Worm (Caenorhabditis elegans): ENCODE results near the gene rnr-2.

rnr-2 gene

DNA sequence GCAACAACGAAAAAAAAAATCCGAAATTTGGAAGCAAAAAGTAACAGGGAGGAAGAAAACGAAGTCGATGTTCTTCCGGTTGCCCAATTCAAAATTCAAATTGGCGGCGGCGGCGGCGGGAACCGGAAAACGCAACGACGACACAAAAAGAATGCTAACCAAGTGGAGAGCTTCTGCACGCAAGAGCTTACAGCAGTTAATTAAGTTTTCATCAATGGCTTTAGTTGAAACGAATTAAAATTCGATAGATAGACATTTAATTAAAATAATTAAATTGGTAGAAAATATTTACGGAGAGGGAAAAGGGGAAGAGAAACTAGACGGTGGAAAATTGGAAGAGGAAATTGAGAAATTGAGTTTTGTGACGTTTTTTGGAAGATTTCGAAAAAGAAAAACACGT, 24.5 kb downstream of the rnr-2 start:
- no peak for TF ChIP-seq T22C8.4 (GFP tag; IDR thresholded peaks at IDR 0.05)
- no peak for TF ChIP-seq med-1 (GFP tag; optimal IDR thresholded peaks at IDR 0.05; ENCODE audit: insufficient read depth)
- TF ChIP-seq ztf-29 (GFP tag; IDR thresholded peaks at IDR 0.05) = no peak
- no peak for TF ChIP-seq klf-2 (GFP tag; conservative IDR thresholded peaks at IDR 0.05)
- no peak for TF ChIP-seq flt-1 (GFP tag; IDR thresholded peaks at IDR 0.05)
- no peak for TF ChIP-seq tab-1 (GFP tag; IDR thresholded peaks at IDR 0.05)

DNA sequence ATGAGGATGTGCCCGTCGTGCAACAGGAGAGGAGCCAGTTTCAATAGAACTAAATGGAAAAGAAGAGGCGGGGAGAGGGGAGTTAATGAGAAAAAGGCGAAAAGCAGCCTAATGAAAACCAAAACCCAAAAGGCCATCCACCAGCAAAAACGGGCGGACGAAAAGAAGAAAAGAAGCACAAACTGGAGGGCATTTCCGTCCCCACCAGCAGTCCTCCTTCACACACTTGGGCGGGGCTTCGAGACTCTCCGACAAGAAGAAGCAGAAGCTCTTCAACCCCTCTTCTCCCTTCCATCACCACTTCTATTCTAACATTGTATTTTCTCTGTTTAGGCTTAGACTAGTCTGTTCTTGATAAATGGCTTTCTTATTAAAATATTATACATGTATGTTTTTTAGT, 26.6 kb downstream of the rnr-2 start:
- no peak for TF ChIP-seq ref-1 (GFP tag; conservative IDR thresholded peaks at IDR 0.05)
- no peak for TF ChIP-seq ztf-29 (GFP tag; IDR thresholded peaks at IDR 0.05)
- TF ChIP-seq ztf-23 (GFP tag; IDR thresholded peaks at IDR 0.05) = no peak
- no peak for TF ChIP-seq flt-1 (GFP tag; IDR thresholded peaks at IDR 0.05)
- no peak for TF ChIP-seq cog-1 (tag; optimal IDR thresholded peaks at IDR 0.05)
- TF ChIP-seq T22C8.4 (GFP tag; IDR thresholded peaks at IDR 0.05) = no peak
- no peak for TF ChIP-seq klf-2 (GFP tag; conservative IDR thresholded peaks at IDR 0.05)
- no peak for TF ChIP-seq med-1 (GFP tag; optimal IDR thresholded peaks at IDR 0.05; ENCODE audit: insufficient read depth)
- TF ChIP-seq tab-1 (GFP tag; IDR thresholded peaks at IDR 0.05) = no peak

DNA sequence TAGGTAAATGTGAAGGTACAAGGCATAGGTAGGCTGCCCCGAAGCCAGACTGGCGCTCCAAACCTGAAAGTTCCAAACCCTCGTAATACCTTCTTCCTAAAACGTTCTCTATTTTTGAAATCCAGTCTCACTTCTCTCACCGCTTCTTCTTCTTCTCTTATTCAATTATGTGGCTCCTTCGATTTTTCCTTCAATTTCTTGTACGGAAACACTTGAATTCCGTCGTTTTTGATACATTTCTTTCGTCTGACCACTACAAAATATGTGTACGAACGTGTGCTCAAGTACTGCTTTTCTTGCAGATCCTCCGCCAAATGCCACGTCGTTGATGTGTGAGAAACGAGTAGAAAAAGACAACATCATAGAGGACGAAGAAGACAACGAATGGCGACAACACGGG, 28.4 kb downstream of the rnr-2 start, which contains the start of gene unc-79:
Gene unc-79 (plus strand): TSS at position 301 of the 400 bp plus-strand sequence.
- TF ChIP-seq T22C8.4 (GFP tag; IDR thresholded peaks at IDR 0.05) (no peak), ztf-29 (GFP tag; IDR thresholded peaks at IDR 0.05) (no peak), tab-1 (GFP tag; IDR thresholded peaks at IDR 0.05) (no peak), ref-1 (GFP tag; conservative IDR thresholded peaks at IDR 0.05) (no peak)

DNA sequence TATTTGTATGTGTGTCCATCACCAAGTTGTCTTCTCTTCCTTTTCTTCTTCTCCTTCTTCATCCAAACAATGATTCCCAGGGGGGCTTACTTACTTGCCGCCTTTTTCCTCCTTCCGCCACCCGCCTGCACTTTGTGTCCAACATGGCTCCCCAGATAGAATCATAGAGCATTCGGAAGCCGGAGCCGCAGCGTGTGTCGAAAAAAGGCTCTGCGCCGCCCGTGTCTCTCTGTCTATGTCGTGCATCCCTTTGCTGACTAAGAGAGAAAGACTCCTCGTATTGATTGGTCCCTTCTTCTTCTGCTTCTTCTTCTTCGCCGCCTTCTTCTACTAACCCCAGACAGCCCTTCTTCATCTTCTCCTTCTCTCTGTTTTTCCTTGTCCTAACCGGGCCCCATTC, 31.0 kb downstream of the rnr-2 start:
- TF ChIP-seq tab-1 (GFP tag; IDR thresholded peaks at IDR 0.05) (0 out of 2 replicates have a peak, but pooled peaks have one; percentile 39), cog-1 (tag; optimal IDR thresholded peaks at IDR 0.05) (no peak)

DNA sequence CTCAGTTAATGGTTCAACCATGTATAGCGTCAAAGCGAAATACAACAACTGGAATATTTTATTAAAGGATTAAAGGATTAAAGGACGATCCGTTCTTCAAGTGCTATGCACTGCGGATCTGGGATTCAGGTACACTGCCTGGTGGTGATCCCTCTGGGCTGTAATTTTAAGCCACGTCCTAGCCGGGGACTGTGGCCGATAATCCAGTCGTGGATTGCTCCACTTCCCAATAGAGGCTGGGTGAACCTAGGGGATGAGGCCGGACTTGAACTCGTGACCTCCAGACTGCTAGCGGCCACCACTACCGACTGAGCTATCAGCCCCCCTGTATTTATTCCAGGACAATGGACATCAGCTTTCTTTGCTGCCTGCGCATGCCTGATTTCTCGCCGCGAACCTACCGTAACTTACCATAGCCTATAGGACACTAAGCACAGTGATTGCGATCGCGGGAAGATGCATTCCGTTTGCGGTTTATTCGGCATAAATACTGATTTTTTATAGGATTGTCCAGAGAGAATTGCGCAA, 33.8 kb downstream of the rnr-2 start:
- TF ChIP-seq ztf-29 (GFP tag; IDR thresholded peaks at IDR 0.05) = peak; percentile 5; the same call in 1 of the 2 replicates

DNA sequence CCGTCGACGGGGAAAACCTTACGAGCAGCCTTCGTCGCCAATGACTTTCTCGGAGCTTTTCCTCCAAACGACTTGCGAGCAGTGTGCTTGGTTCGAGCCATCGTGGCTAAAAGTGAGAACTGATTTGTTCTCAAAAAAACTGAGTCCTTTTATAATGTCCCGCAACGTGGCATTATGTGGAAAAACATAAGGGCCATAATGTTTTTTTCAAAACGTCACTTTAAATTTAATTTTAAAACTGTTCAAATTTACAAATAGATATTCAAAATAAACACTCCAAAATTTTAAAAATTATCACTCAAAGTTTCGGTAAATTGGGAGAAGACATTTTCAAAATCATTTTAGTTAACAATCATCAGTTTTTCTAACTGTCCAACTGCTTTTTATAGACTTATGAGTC, 34.7 kb downstream of the rnr-2 start, which contains the start of gene his-70:
Gene his-70 (minus strand): TSS at position 101 of the 400 bp plus-strand sequence.
- no peak for TF ChIP-seq ref-1 (GFP tag; conservative IDR thresholded peaks at IDR 0.05)
- no peak for TF ChIP-seq T22C8.4 (GFP tag; IDR thresholded peaks at IDR 0.05)
- no peak for TF ChIP-seq ztf-29 (GFP tag; IDR thresholded peaks at IDR 0.05)
- no peak for TF ChIP-seq flt-1 (GFP tag; IDR thresholded peaks at IDR 0.05)
- no peak for TF ChIP-seq tab-1 (GFP tag; IDR thresholded peaks at IDR 0.05)
- no peak for TF ChIP-seq ztf-23 (GFP tag; IDR thresholded peaks at IDR 0.05)
- TF ChIP-seq klf-2 (GFP tag; conservative IDR thresholded peaks at IDR 0.05) = no peak
- no peak for TF ChIP-seq med-1 (GFP tag; optimal IDR thresholded peaks at IDR 0.05; ENCODE audit: insufficient read depth)
- no peak for TF ChIP-seq cog-1 (tag; optimal IDR thresholded peaks at IDR 0.05)

DNA sequence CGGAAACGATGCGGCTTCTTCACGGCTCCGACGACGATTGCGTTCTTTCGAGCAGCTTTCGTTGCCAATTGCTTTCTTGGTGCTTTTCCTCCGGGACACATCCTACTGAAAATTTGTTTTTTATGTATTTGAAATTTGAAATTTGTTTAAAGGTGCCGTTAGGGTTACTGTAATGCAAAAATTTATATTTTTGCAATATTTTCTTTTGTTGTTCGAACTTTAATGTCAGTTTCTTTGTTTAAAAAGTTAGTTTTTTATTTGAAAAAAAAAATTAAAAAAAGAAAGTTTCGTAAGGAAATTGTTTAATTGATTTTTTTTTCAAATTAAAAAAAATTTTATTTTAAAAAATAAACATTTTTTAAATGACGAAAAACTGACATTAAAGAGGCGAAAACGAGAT, 36.1 kb downstream of the rnr-2 start, which contains the start of gene his-69:
Gene his-69 (minus strand): TSS at position 101 of the 400 bp plus-strand sequence.
- TF ChIP-seq ref-1 (GFP tag; conservative IDR thresholded peaks at IDR 0.05) (no peak), tab-1 (GFP tag; IDR thresholded peaks at IDR 0.05) (no peak), ztf-29 (GFP tag; IDR thresholded peaks at IDR 0.05) (no peak), med-1 (GFP tag; optimal IDR thresholded peaks at IDR 0.05; ENCODE audit: insufficient read depth) (no peak), klf-2 (GFP tag; conservative IDR thresholded peaks at IDR 0.05) (no peak)

DNA sequence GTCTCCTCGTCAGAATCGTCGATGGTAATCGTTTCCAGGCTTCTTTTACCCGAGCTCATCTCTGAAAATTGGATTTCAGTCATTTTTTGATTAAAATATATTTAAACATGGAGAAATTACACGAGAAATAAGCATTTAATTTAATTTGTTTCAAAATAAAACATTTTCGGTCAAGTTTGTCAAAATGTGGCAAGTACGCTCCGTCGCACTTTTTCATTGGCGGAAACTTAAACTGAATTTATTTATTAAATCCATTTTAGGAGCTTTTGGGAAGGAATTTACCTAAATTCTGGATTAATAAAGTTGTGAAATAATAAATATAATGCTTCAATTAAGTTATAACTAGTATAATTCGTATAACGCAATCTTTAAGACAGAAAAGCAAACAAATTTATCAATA, 36.8 kb downstream of the rnr-2 start, which contains the start of gene rcq-5:
Gene rcq-5 (minus strand): TSS at position 83 of the 400 bp plus-strand sequence.
- TF ChIP-seq tab-1 (GFP tag; IDR thresholded peaks at IDR 0.05) (no peak), flt-1 (GFP tag; IDR thresholded peaks at IDR 0.05) (no peak), ztf-29 (GFP tag; IDR thresholded peaks at IDR 0.05) (no peak), ref-1 (GFP tag; conservative IDR thresholded peaks at IDR 0.05) (no peak), ztf-23 (GFP tag; IDR thresholded peaks at IDR 0.05) (no peak), cog-1 (tag; optimal IDR thresholded peaks at IDR 0.05) (no peak), med-1 (GFP tag; optimal IDR thresholded peaks at IDR 0.05; ENCODE audit: insufficient read depth) (no peak), T22C8.4 (GFP tag; IDR thresholded peaks at IDR 0.05) (no peak), klf-2 (GFP tag; conservative IDR thresholded peaks at IDR 0.05) (no peak)

DNA sequence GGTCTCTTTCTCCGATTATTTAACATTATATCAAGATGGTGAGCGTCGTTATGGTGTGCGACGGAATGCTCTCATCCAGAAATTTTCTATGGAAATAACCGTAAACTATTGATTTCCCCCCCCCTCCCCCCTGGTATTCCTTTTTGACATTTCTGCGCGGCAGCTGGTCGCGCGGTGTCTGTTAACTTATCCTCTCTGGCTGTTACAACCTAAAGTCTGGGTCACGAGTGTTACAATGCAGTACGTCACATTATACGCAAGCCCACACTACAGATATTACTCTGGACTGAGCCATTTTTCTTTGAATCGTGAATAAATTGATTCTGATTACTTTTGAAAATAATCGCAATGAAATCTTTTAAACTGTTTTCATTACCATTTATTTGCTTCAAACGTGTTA, 45.6 kb downstream of the rnr-2 start:
- no peak for TF ChIP-seq flt-1 (GFP tag; IDR thresholded peaks at IDR 0.05)
- no peak for TF ChIP-seq ref-1 (GFP tag; conservative IDR thresholded peaks at IDR 0.05)
- TF ChIP-seq cog-1 (tag; optimal IDR thresholded peaks at IDR 0.05) = no peak
- TF ChIP-seq T22C8.4 (GFP tag; IDR thresholded peaks at IDR 0.05) = no peak
- TF ChIP-seq tab-1 (GFP tag; IDR thresholded peaks at IDR 0.05) = no peak
- no peak for TF ChIP-seq med-1 (GFP tag; optimal IDR thresholded peaks at IDR 0.05; ENCODE audit: insufficient read depth)
